Fruit fly (Drosophila melanogaster): ENCODE results near the gene Coq8.

DNA sequence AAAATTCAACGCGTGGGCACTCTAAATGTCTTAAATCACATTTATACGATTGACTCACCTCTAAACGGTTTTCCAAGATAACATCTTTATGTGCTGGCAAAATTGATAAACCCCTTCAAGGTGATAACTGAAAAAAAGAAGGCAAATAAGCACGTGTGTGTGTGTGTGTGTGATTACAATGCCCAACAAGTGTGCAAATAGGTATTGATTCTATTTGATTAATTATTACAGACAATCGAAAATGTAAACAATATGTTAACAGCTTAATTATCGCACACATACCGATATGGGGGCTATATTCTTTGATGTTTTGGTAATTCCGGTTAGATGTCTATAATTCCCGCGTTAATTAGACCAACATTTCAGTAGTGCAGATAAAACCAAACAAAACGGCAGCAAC is 14.4 kb downstream of the Coq8 start:
- TF ChIP-seq Sin3A (optimal IDR thresholded peaks at IDR 0.05) = no peak
- no peak for TF ChIP-seq psq (optimal IDR thresholded peaks at IDR 0.05)
